Worm (Caenorhabditis elegans): ENCODE measurements around the gene tag-340.

DNA sequence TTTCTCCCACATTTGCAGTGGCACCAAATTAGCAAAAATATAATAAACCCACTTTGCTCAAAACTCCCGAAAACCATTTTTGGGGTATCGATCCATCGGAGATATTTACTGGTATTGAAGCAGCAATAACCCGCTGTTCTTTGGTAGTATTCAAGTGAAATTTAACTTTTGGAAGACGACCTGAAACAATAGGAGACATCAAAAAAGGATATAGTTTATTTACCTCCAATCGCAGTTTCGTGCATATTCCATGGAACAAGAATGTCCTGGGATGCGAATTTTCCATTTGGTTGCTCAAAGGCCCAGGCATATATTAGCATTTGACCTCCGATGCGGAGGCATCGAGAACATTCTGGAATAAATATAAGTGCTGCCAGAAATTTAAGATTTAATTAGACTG lies 26.9 kb upstream of the tag-340 start:
- TF ChIP-seq him-1 (tag; optimal IDR thresholded peaks at IDR 0.05) (no peak), W03F9.2 (tag; optimal IDR thresholded peaks at IDR 0.05) (no peak)

Data from whole organism, L4/young adult.